Worm (Caenorhabditis elegans): ENCODE results near the gene F23H11.5.

The F23H11.5 gene

DNA sequence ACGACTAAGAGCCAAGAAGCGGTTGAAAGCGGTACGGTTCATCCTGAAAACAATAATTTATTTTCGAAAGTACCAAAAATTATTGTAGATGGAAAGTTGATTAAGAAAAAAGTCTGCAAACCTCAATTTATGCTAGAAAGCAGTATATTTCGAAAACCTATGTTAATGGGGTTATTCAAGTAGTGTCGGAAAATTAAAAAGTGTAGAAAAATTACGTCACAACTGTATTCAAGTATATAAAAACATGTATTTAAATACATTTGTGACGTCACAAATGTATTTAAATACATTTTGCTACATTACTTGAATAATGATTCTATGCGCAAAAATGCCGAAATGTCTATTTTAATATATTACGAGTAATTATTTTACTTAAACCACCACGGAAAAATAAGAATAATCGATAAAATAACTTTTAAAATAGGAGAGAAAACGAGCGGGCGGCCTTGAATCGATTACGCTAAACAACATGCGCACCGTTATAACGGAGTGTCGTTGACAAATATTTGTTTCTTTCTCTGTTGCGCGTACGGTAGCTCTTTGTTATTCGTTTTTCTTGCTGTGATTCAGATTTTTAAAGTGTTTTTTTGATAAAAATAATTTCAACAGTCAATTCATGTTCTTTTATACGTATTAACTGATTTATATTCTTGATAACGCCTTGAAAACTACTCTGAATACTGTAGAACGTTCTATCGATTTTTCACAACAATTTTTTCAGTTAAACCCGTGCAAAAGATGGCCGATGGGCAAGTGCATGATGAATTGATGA lies at the start of gene F23H11.5, which contains the start of gene bra-2:
Gene F23H11.5 (minus strand): TSS at position 51 of the 772 bp plus-strand sequence.
Gene bra-2 (plus strand): TSS at position 722 of the 772 bp plus-strand sequence.
- TF ChIP-seq ceh-28 (tag; optimal IDR thresholded peaks at IDR 0.05) (peak; percentile 66), ceh-9 (tag; optimal IDR thresholded peaks at IDR 0.05) (no peak), nfya-1 (tag; optimal IDR thresholded peaks at IDR 0.05; ENCODE audit: insufficient read depth) (peak; percentile 50), nhr-25 (tag; optimal IDR thresholded peaks at IDR 0.05) (peak; percentile 64), nhr-23 (tag; optimal IDR thresholded peaks at IDR 0.05) (peak; percentile 13), lin-15B (tag; optimal IDR thresholded peaks at IDR 0.05) (peak; percentile 39), R02D3.7 (tag; optimal IDR thresholded peaks at IDR 0.05) (no peak), pha-4 (tag; optimal IDR thresholded peaks at IDR 0.05) (peak; percentile 62), snpc-4 (tag; optimal IDR thresholded peaks at IDR 0.05) (peak; percentile 54), fkh-10 (GFP tag; optimal IDR thresholded peaks at IDR 0.05) (no peak), elt-3 (tag; optimal IDR thresholded peaks at IDR 0.05) (no peak), fos-1 (tag; optimal IDR thresholded peaks at IDR 0.05) (no peak), elt-2 (tag; optimal IDR thresholded peaks at IDR 0.05) (peak; percentile 19), pqm-1 (tag; optimal IDR thresholded peaks at IDR 0.05) (no peak), hmg-11 (tag; optimal IDR thresholded peaks at IDR 0.05) (no peak)

DNA sequence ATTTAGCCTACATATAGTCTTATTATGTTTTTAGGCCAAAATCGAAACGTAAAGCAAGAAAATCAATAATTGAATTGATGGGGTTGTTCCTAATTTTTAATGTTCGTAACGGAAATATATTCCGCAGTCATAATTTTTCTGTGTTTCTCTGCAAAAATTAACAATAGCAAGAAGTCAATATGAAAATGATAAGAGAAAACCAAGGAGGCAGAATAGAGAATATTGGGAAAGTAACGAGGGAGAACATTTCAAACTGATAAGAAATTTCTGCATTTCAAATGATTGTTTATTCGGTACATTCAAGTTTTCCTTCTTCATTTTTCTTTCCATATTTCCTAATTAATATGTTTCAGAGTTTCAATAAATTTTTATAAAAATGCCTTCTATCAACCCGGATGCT lies 45.6 kb upstream of the F23H11.5 start, which contains the start of gene fbxa-54:
Gene fbxa-54 (plus strand): TSS at position 354 of the 400 bp plus-strand sequence.
- TF ChIP-seq egl-5 (tag; optimal IDR thresholded peaks at IDR 0.05) (no peak), pha-4 (tag; optimal IDR thresholded peaks at IDR 0.05) (peak; percentile 66), lin-15B (tag; optimal IDR thresholded peaks at IDR 0.05) (no peak), elt-2 (tag; optimal IDR thresholded peaks at IDR 0.05) (peak; percentile 70), ceh-16 (tag; optimal IDR thresholded peaks at IDR 0.05) (no peak)

DNA sequence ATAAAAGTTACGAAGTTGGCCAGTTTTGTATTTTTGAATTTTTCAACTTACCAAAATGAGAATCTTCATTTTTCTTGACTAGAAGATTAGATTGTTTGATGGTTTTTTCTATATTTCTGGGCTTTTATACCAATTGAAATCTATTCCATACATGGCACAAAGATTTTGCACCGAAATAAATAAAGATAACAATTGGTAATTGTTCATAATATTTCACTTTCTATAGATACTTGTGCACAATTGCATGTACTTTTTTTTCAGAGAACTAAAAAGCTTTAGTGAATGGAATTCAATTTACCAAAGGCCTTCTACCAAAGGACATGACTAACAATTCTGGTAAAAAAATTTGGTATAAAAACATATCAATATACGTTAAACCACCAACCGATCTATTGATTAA lies 44.2 kb upstream of the F23H11.5 start, which contains the start of the genes T12B5.15 and T12B5.14:
Gene T12B5.15 (minus strand): TSS at position 101 of the 400 bp plus-strand sequence.
Gene T12B5.14 (plus strand): TSS at position 321 of the 400 bp plus-strand sequence.
- no peak for TF ChIP-seq tbx-2 (tag; optimal IDR thresholded peaks at IDR 0.05)
- no peak for TF ChIP-seq nhr-43 (tag; optimal IDR thresholded peaks at IDR 0.05; ENCODE audit: poor library complexity, severe bottlenecking)
- no peak for TF ChIP-seq nhr-67 (tag; optimal IDR thresholded peaks at IDR 0.05)
- no peak for TF ChIP-seq lsy-12 (tag; optimal IDR thresholded peaks at IDR 0.05)
- TF ChIP-seq daf-12 (tag; optimal IDR thresholded peaks at IDR 0.05): no peak
- no peak for TF ChIP-seq mdl-1 (tag; optimal IDR thresholded peaks at IDR 0.05)
- TF ChIP-seq unc-39 (tag; optimal IDR thresholded peaks at IDR 0.05): no peak

DNA sequence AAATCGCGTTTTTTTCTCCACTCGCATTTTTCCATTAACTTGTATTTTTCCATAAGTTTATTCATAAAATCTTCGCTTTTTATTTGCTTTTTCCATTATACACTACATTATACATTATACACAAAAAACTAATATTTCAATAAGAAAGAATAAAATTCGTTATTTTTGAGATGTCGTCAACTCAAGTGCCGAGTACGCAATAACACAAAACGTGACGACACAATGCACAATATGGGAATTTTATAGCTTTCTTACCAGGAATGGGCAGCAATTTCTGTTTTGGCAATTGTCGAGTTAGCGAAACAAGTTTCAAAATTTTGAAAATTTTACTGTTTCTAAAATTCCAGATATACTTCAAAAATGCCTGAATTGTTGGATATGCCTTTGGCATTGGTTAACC lies 41.8 kb upstream of the F23H11.5 start, which contains the start of gene fbxa-10:
Gene fbxa-10 (plus strand): TSS at position 207 of the 400 bp plus-strand sequence.
- TF ChIP-seq lin-15B (tag; optimal IDR thresholded peaks at IDR 0.05) (no peak), unc-62 (GFP tag; optimal IDR thresholded peaks at IDR 0.05) (no peak), nfya-1 (tag; optimal IDR thresholded peaks at IDR 0.05; ENCODE audit: insufficient read depth) (no peak), egl-27 (tag; optimal IDR thresholded peaks at IDR 0.05) (no peak), lsy-12 (tag; optimal IDR thresholded peaks at IDR 0.05) (no peak), skn-1 (tag; optimal IDR thresholded peaks at IDR 0.05) (no peak), nhr-76 (tag; optimal IDR thresholded peaks at IDR 0.05) (no peak), egl-5 (tag; optimal IDR thresholded peaks at IDR 0.05) (peak; percentile 2), hmg-11 (tag; optimal IDR thresholded peaks at IDR 0.05) (peak; percentile 59), aly-2 (tag; optimal IDR thresholded peaks at IDR 0.05) (no peak), pha-4 (tag; optimal IDR thresholded peaks at IDR 0.05) (peak; percentile 30)

DNA sequence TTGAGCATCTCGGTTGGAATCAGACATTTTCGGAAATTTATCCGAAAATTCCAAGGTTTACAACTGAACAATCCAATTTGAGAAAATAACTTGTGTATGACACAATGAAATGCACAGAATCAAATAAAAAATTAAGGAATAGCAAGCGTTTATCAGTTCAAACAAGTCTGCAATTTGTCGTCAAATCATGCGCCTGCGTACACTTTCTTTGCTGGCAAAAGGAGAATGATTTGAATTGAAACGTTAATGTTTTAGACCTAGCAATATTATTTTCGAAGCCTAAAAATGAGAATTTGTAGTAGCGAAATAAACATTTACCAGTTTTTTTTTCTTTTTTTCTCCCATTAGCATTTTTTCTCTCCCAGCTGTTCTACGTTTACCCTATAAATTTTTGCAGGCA lies 40.1 kb upstream of the F23H11.5 start, which contains the start of the genes fbxa-67 and fbxa-11:
Gene fbxa-67 (minus strand): TSS at position 199 of the 400 bp plus-strand sequence.
Gene fbxa-11 (plus strand): TSS at position 398 of the 400 bp plus-strand sequence.
- TF ChIP-seq jun-1 (tag; optimal IDR thresholded peaks at IDR 0.05): peak; percentile 0
- no peak for TF ChIP-seq nhr-77 (tag; optimal IDR thresholded peaks at IDR 0.05)
- TF ChIP-seq ceh-28 (tag; optimal IDR thresholded peaks at IDR 0.05): no peak
- TF ChIP-seq daf-12 (tag; optimal IDR thresholded peaks at IDR 0.05): no peak
- TF ChIP-seq nfya-1 (tag; optimal IDR thresholded peaks at IDR 0.05; ENCODE audit: insufficient read depth): peak; percentile 14
- TF ChIP-seq aly-2 (tag; optimal IDR thresholded peaks at IDR 0.05): no peak
- TF ChIP-seq nhr-76 (tag; optimal IDR thresholded peaks at IDR 0.05): no peak
- TF ChIP-seq pqm-1 (tag; optimal IDR thresholded peaks at IDR 0.05): no peak
- no peak for TF ChIP-seq nhr-11 (tag; optimal IDR thresholded peaks at IDR 0.05)
- TF ChIP-seq ceh-9 (tag; optimal IDR thresholded peaks at IDR 0.05): no peak
- no peak for TF ChIP-seq mml-1 (tag; optimal IDR thresholded peaks at IDR 0.05)
- TF ChIP-seq fkh-2 (tag; optimal IDR thresholded peaks at IDR 0.05): no peak
- no peak for TF ChIP-seq nhr-28 (tag; optimal IDR thresholded peaks at IDR 0.05)
- no peak for TF ChIP-seq nhr-25 (tag; optimal IDR thresholded peaks at IDR 0.05)
- no peak for TF ChIP-seq egl-5 (tag; optimal IDR thresholded peaks at IDR 0.05)
- TF ChIP-seq pha-4 (tag; optimal IDR thresholded peaks at IDR 0.05): peak; percentile 50
- no peak for TF ChIP-seq mdl-1 (tag; optimal IDR thresholded peaks at IDR 0.05)
- TF ChIP-seq R02D3.7 (tag; optimal IDR thresholded peaks at IDR 0.05): no peak
- no peak for TF ChIP-seq ceh-16 (tag; optimal IDR thresholded peaks at IDR 0.05)
- no peak for TF ChIP-seq ztf-4 (tag; optimal IDR thresholded peaks at IDR 0.05)
- TF ChIP-seq elt-2 (tag; optimal IDR thresholded peaks at IDR 0.05): peak; percentile 19
- TF ChIP-seq nhr-12 (tag; optimal IDR thresholded peaks at IDR 0.05): no peak
- no peak for TF ChIP-seq zag-1 (tag; optimal IDR thresholded peaks at IDR 0.05)
- TF ChIP-seq elt-3 (tag; optimal IDR thresholded peaks at IDR 0.05): no peak
- no peak for TF ChIP-seq nhr-237 (tag; optimal IDR thresholded peaks at IDR 0.05)
- no peak for TF ChIP-seq eor-1 (tag; optimal IDR thresholded peaks at IDR 0.05)
- no peak for TF ChIP-seq egl-27 (tag; optimal IDR thresholded peaks at IDR 0.05)
- TF ChIP-seq lin-15B (tag; optimal IDR thresholded peaks at IDR 0.05): peak; percentile 0
- no peak for TF ChIP-seq fkh-10 (GFP tag; optimal IDR thresholded peaks at IDR 0.05)

Data from whole organism, L3 larva.